Worm (Caenorhabditis elegans) whole organism, L3 larva: ENCODE data around the gene H14E04.2.

Source experiments
- ama-1 ChIP-seq: fragments of 150-350 bp; optimal IDR thresholded peaks from 2 replicates; lab custom pipeline; 2018
- egl-27 ChIP-seq: sonication (generic microtip); optimal IDR thresholded peaks from 4 replicates; lab custom pipeline; 2017; ENCODE audit warnings: missing biosample characterization, missing genetic modification reagents, missing genetic modification characterization
- elt-2 ChIP-seq: sonication (generic microtip); optimal IDR thresholded peaks from 2 replicates; lab custom pipeline; 2016; ENCODE audit warnings: missing genetic modification reagents, mild to moderate bottlenecking, missing genetic modification characterization, missing compliant biosample characterization
- jun-1 ChIP-seq: fragments of 150-350 bp; optimal IDR thresholded peaks from 2 replicates; lab custom pipeline; 2014; ENCODE audit warnings: missing biosample characterization, missing genetic modification reagents, missing genetic modification characterization
- mdl-1 ChIP-seq: fragments of 150-350 bp; optimal IDR thresholded peaks from 2 replicates; lab custom pipeline; 2014; ENCODE audit warnings: missing biosample characterization, missing genetic modification characterization
- nhr-11 ChIP-seq: fragments of 150-350 bp; optimal IDR thresholded peaks from 2 replicates; lab custom pipeline; 2014; ENCODE audit warnings: missing biosample characterization, missing genetic modification characterization
- nhr-12 ChIP-seq: fragments of 150-350 bp; optimal IDR thresholded peaks from 2 replicates; lab custom pipeline; 2014; ENCODE audit warnings: missing biosample characterization, missing genetic modification characterization
- nhr-77 ChIP-seq: fragments of 150-350 bp; optimal IDR thresholded peaks from 2 replicates; lab custom pipeline; 2014; ENCODE audit warnings: missing biosample characterization, missing genetic modification characterization
- zag-1 ChIP-seq: fragments of 150-350 bp; optimal IDR thresholded peaks from 2 replicates; lab custom pipeline; 2014; ENCODE audit warnings: missing biosample characterization, missing genetic modification characterization

ce11 chrIII:2343273-2343672, 32.7 kb upstream of the H14E04.2 start, which contains the start of gene phf-5:
- no peak for TF ChIP-seq nhr-11 (tag; lab: Kevin White, UChicago)
- TF ChIP-seq nhr-77 (tag; lab: Kevin White, UChicago), result no peak
- no peak for TF ChIP-seq ama-1 (lab: Kevin White, UChicago)
- no peak for TF ChIP-seq egl-27 (tag; lab: Kevin White, UChicago)
- TF ChIP-seq zag-1 (tag; lab: Kevin White, UChicago), result no peak
- no peak for TF ChIP-seq nhr-12 (tag; lab: Kevin White, UChicago)
- no peak for TF ChIP-seq jun-1 (tag; lab: Kevin White, UChicago)
- TF ChIP-seq elt-2, result no peak
- TF ChIP-seq mdl-1 (tag; lab: Kevin White, UChicago), result no peak
